Fruit fly (Drosophila melanogaster): Measurements from ENCODE around the gene beta-Spec.

beta-Spec gene

dm6 chrX:17683506-17683858, 26.3 kb downstream of the beta-Spec start (continued):
- TF ChIP-seq eve (GFP tag; optimal IDR thresholded peaks at IDR 0.05) (no peak), hbn (GFP tag; IDR thresholded peaks at IDR 0.05; ENCODE audit: partially characterized antibody) (no peak), HmgZ (tag; optimal IDR thresholded peaks at IDR 0.05) (no peak), CG17568 (GFP tag; optimal IDR thresholded peaks at IDR 0.05) (no peak), dan (GFP tag; IDR thresholded peaks at IDR 0.05) (no peak), Atf3 (GFP tag; optimal IDR thresholded peaks at IDR 0.05) (no peak), Sry-β (GFP tag; optimal IDR thresholded peaks at IDR 0.05) (peak; percentile 50), CG4282 (GFP tag; optimal IDR thresholded peaks at IDR 0.05) (no peak), CTCF (GFP tag; optimal IDR thresholded peaks at IDR 0.05) (no peak), sna (GFP tag; IDR thresholded peaks at IDR 0.05; ENCODE audit: partially characterized antibody) (no peak), HLHmδ (GFP tag; optimal IDR thresholded peaks at IDR 0.05) (no peak), CG9727 (GFP tag; optimal IDR thresholded peaks at IDR 0.05) (peak; percentile 14), pita (GFP tag; optimal IDR thresholded peaks at IDR 0.05) (no peak), gt (GFP tag; IDR thresholded peaks at IDR 0.05) (no peak), Poxn (GFP tag; IDR thresholded peaks at IDR 0.05) (no peak), dati (GFP tag; IDR thresholded peaks at IDR 0.05) (no peak), HmgD (GFP tag; optimal IDR thresholded peaks at IDR 0.05) (no peak), bowl (GFP tag; IDR thresholded peaks at IDR 0.05) (no peak), bigmax (GFP tag; optimal IDR thresholded peaks at IDR 0.05) (no peak), CG15514 (GFP tag; optimal IDR thresholded peaks at IDR 0.05) (no peak), YL-1 (GFP tag; optimal IDR thresholded peaks at IDR 0.05) (no peak), CoRest (tag; optimal IDR thresholded peaks at IDR 0.05) (no peak), CG5245 (GFP tag; optimal IDR thresholded peaks at IDR 0.05) (no peak), Med (GFP tag) (peak; percentile 8), lov (optimal IDR thresholded peaks at IDR 0.05) (no peak), lov (GFP tag; IDR thresholded peaks at IDR 0.05) (no peak), Fer3 (tag; optimal IDR thresholded peaks at IDR 0.05) (no peak), CG6689 (GFP tag; IDR thresholded peaks at IDR 0.05) (no peak), sob (GFP tag; IDR thresholded peaks at IDR 0.05) (no peak), CG17385 (GFP tag; optimal IDR thresholded peaks at IDR 0.05) (peak; percentile 56), lab (GFP tag; optimal IDR thresholded peaks at IDR 0.05) (no peak), kni (GFP tag; optimal IDR thresholded peaks at IDR 0.05) (no peak), CG2202 (tag; optimal IDR thresholded peaks at IDR 0.05) (no peak), wek (GFP tag; optimal IDR thresholded peaks at IDR 0.05) (no peak), al (GFP tag; IDR thresholded peaks at IDR 0.05) (no peak), jing (GFP tag; optimal IDR thresholded peaks at IDR 0.05) (no peak), CHES-1-like (GFP tag; optimal IDR thresholded peaks at IDR 0.05) (no peak), CG42726 (GFP tag; IDR thresholded peaks at IDR 0.05; ENCODE audit: partially characterized antibody) (no peak), CG7987 (GFP tag; optimal IDR thresholded peaks at IDR 0.05) (no peak), ken (GFP tag; IDR thresholded peaks at IDR 0.05) (no peak), hkb (optimal IDR thresholded peaks at IDR 0.05) (no peak), hkb (GFP tag; IDR thresholded peaks at IDR 0.05) (no peak), Rfx (GFP tag; IDR thresholded peaks at IDR 0.05) (peak; percentile 4; the same call in 1 of the 2 replicates), chinmo (GFP tag; IDR thresholded peaks at IDR 0.05; ENCODE audit: partially characterized antibody) (0 out of 4 replicates have a peak, but pooled peaks have one; percentile 35), mld (GFP tag; IDR thresholded peaks at IDR 0.05; ENCODE audit: partially characterized antibody) (no peak), kah (GFP tag; optimal IDR thresholded peaks at IDR 0.05) (no peak), corto (GFP tag; optimal IDR thresholded peaks at IDR 0.05) (no peak), slbo (GFP tag; IDR thresholded peaks at IDR 0.05) (no peak), CG10209 (GFP tag; optimal IDR thresholded peaks at IDR 0.05) (no peak), Trl (optimal IDR thresholded peaks at IDR 0.05) (peak in 1 of 2 experiments; percentile 4), Trl (GFP tag; optimal IDR thresholded peaks at IDR 0.05) (no peak), Neu2 (GFP tag; optimal IDR thresholded peaks at IDR 0.05; ENCODE audit: borderline replicate concordance) (no peak), fd96Cb (tag; optimal IDR thresholded peaks at IDR 0.05) (no peak)
